Fruit fly (Drosophila melanogaster) whole organism, pupa: ENCODE data around the gene mxc.

Source experiments
- CG10348 ChIP-seq: fragments of 200-800 bp; sonication (Bioruptor generic); IDR thresholded peaks from 2 replicates; pipeline ENCODE4 v1.3.6; 2022; ENCODE audit warnings: missing biosample characterization, missing genetic modification characterization
- CG12605 ChIP-seq: fragments of 200-800 bp; sonication (Bioruptor generic); IDR thresholded peaks from 2 replicates; pipeline ENCODE4 v1.3.6; 2022; ENCODE audit warnings: missing biosample characterization, missing genetic modification characterization
- CG13204 ChIP-seq: fragments of 200-800 bp; sonication (Bioruptor generic); optimal IDR thresholded peaks from 2 replicates; lab custom pipeline; 2018; ENCODE audit warnings: missing biosample characterization, mild to moderate bottlenecking, missing genetic modification characterization, moderate library complexity
- CG14655 ChIP-seq: fragments of 200-800 bp; sonication (Bioruptor generic); optimal IDR thresholded peaks from 3 replicates; lab custom pipeline; 2017; ENCODE audit warnings: mild to moderate bottlenecking, missing biosample characterization, missing genetic modification reagents, missing genetic modification characterization
- CG15710 ChIP-seq: fragments of 200-800 bp; sonication (Bioruptor generic); optimal IDR thresholded peaks from 2 replicates; lab custom pipeline; 2018; ENCODE audit warnings: missing biosample characterization, mild to moderate bottlenecking, missing genetic modification characterization, moderate library complexity
- CG17806 ChIP-seq: fragments of 200-800 bp; sonication (Bioruptor generic); optimal IDR thresholded peaks from 2 replicates; lab custom pipeline; 2018; ENCODE audit warnings: missing biosample characterization, mild to moderate bottlenecking, missing genetic modification characterization, moderate library complexity
- CG32121 ChIP-seq: fragments of 200-800 bp; sonication (Bioruptor generic); IDR thresholded peaks from 2 replicates; pipeline ENCODE4 v1.3.6; 2022; ENCODE audit warnings: missing biosample characterization, missing genetic modification characterization
- CG34367 ChIP-seq: fragments of 200-800 bp; sonication (Bioruptor generic); optimal IDR thresholded peaks from 2 replicates; lab custom pipeline; 2018; ENCODE audit warnings: missing biosample characterization, mild to moderate bottlenecking, missing genetic modification characterization
- CG4496 ChIP-seq: fragments of 200-800 bp; sonication (Bioruptor generic); IDR thresholded peaks from 3 replicates; pipeline ENCODE4 v1.3.6; 2022; ENCODE audit warnings: missing biosample characterization, missing genetic modification characterization
- CG8159 ChIP-seq: fragments of 200-800 bp; sonication (Bioruptor generic); optimal IDR thresholded peaks from 3 replicates; lab custom pipeline; 2018; ENCODE audit warnings: missing biosample characterization, mild to moderate bottlenecking, missing genetic modification characterization, moderate library complexity
- CG8301 ChIP-seq: fragments of 200-800 bp; sonication (Bioruptor generic); optimal IDR thresholded peaks from 2 replicates; lab custom pipeline; 2018; ENCODE audit warnings: missing biosample characterization, mild to moderate bottlenecking, missing genetic modification characterization
- CG9948 ChIP-seq: fragments of 200-800 bp; sonication (Bioruptor generic); optimal IDR thresholded peaks from 2 replicates; lab custom pipeline; 2018; ENCODE audit warnings: missing biosample characterization, mild to moderate bottlenecking, missing genetic modification characterization, moderate library complexity
- D1 ChIP-seq: fragments of 200-800 bp; sonication (Bioruptor generic); optimal IDR thresholded peaks from 2 replicates; lab custom pipeline; 2018; ENCODE audit warnings: missing biosample characterization, mild to moderate bottlenecking, missing genetic modification characterization, moderate library complexity
- EcR ChIP-seq: fragments of 200-800 bp; sonication (Bioruptor generic); optimal IDR thresholded peaks from 3 replicates; lab custom pipeline; 2019; ENCODE audit warnings: missing biosample characterization, missing genetic modification characterization, mild to moderate bottlenecking, moderate library complexity, missing genetic modification reagents
- Ets98B ChIP-seq: fragments of 200-800 bp; sonication (Bioruptor generic); IDR thresholded peaks from 2 replicates; pipeline ENCODE4 v1.3.6; 2022; ENCODE audit warnings: missing biosample characterization, missing genetic modification characterization
- Pif1A ChIP-seq: fragments of 200-800 bp; sonication (Bioruptor generic); optimal IDR thresholded peaks from 3 replicates; lab custom pipeline; 2016; ENCODE audit warnings: missing biosample characterization, missing genetic modification characterization
- Pif1B ChIP-seq: fragments of 200-800 bp; sonication (Bioruptor generic); optimal IDR thresholded peaks from 3 replicates; lab custom pipeline; 2016; ENCODE audit warnings: missing biosample characterization, missing genetic modification characterization
- Snoo ChIP-seq: fragments of 200-800 bp; sonication (Bioruptor generic); optimal IDR thresholded peaks from 3 replicates; lab custom pipeline; 2017; ENCODE audit warnings: missing biosample characterization, mild to moderate bottlenecking, missing genetic modification characterization, inconsistent platforms
- fd96Ca ChIP-seq: fragments of 200-800 bp; sonication (Bioruptor generic); IDR thresholded peaks from 3 replicates; pipeline ENCODE4 v1.3.6; 2022; ENCODE audit warnings: missing biosample characterization, missing genetic modification characterization
- gl ChIP-seq: fragments of 200-800 bp; sonication (Bioruptor generic); optimal IDR thresholded peaks from 2 replicates; lab custom pipeline; 2018; ENCODE audit warnings: missing biosample characterization, mild to moderate bottlenecking, missing genetic modification characterization
- rn ChIP-seq: fragments of 200-800 bp; sonication (Bioruptor generic); IDR thresholded peaks from 2 replicates; pipeline ENCODE4 v1.3.6; 2022; ENCODE audit warnings: missing biosample characterization, missing genetic modification characterization

Gene mxc

dm6 chrX:9247171-9247783 lies 4.0 kb upstream of the mxc start, which contains the start of the genes amx and Dsor1:
Gene amx (minus strand): TSS chrX:9247336.
Gene Dsor1 (plus strand): TSS chrX:9247342.
- TF ChIP-seq CG8159 (tag; lab: Kevin White, UChicago) (no peak), CG12605 (GFP tag; lab: Robert Waterston, UW) (no peak), CG32121 (no peak), CG9948 (no peak), CG10348 (no peak), Ets98B (no peak), gl (tag; lab: Kevin White, UChicago) (no peak), fd96Ca (no peak), D1 (tag; lab: Kevin White, UChicago) (no peak)

- TF ChIP-seq CG9948: no peak
- no peak for TF ChIP-seq CG13204 (GFP tag; lab: Kevin White, UChicago)
- TF ChIP-seq Ets98B: no peak
- no peak for TF ChIP-seq CG15710 (tag; lab: Kevin White, UChicago)
- no peak for TF ChIP-seq Pif1A (GFP tag; lab: Kevin White, UChicago)
- TF ChIP-seq CG10348: no peak
- no peak for TF ChIP-seq gl (tag; lab: Kevin White, UChicago)
- TF ChIP-seq Snoo: no peak
- TF ChIP-seq Pif1B (GFP tag; lab: Kevin White, UChicago): no peak
- TF ChIP-seq CG4496 (GFP tag; lab: Robert Waterston, UW): no peak
- no peak for TF ChIP-seq CG14655 (GFP tag; lab: Kevin White, UChicago)
- TF ChIP-seq CG17806 (tag; lab: Kevin White, UChicago): no peak
- no peak for TF ChIP-seq CG8159 (tag; lab: Kevin White, UChicago)
Measured at dm6 chrX:9236485-9236884, 6.8 kb downstream of the mxc start, which contains the start of gene Ir8a. Gene Ir8a (minus strand): TSS chrX:9236585.

dm6 chrX:9232199-9232598 lies 11.1 kb downstream of the mxc start, which contains the start of gene CG12121:
Gene CG12121 (minus strand): TSS chrX:9232378.
- TF ChIP-seq CG4496 (GFP tag; lab: Robert Waterston, UW) (no peak), CG8301 (tag; lab: Kevin White, UChicago) (no peak), CG13204 (GFP tag; lab: Kevin White, UChicago) (no peak), CG17806 (tag; lab: Kevin White, UChicago) (no peak), Snoo (no peak), CG34367 (tag; lab: Kevin White, UChicago) (no peak), CG12605 (GFP tag; lab: Robert Waterston, UW) (no peak), CG32121 (no peak), CG8159 (tag; lab: Kevin White, UChicago) (no peak), CG10348 (no peak)

- TF ChIP-seq CG10348 (no peak), gl (tag; lab: Kevin White, UChicago) (no peak), fd96Ca (no peak), Pif1B (GFP tag; lab: Kevin White, UChicago) (no peak), CG34367 (tag; lab: Kevin White, UChicago) (no peak), Snoo (no peak), EcR (GFP tag; lab: Kevin White, UChicago) (no peak), rn (no peak), D1 (tag; lab: Kevin White, UChicago) (no peak), CG32121 (no peak), CG13204 (GFP tag; lab: Kevin White, UChicago) (no peak), CG15710 (tag; lab: Kevin White, UChicago) (no peak), Ets98B (no peak), CG8159 (tag; lab: Kevin White, UChicago) (no peak)
Measured at dm6 chrX:9226837-9227236, 16.4 kb downstream of the mxc start, which contains the start of gene Gr8a. Gene Gr8a (plus strand): TSS chrX:9227137.

dm6 chrX:9225137-9225536 lies 18.1 kb downstream of the mxc start, which contains the start of gene CG15370:
Gene CG15370 (plus strand): TSS chrX:9225437.
- TF ChIP-seq CG17806 (tag; lab: Kevin White, UChicago): no peak
- no peak for TF ChIP-seq Snoo
- no peak for TF ChIP-seq Pif1A (GFP tag; lab: Kevin White, UChicago)
- TF ChIP-seq Ets98B: no peak
- TF ChIP-seq rn: no peak
- TF ChIP-seq CG8159 (tag; lab: Kevin White, UChicago): no peak
- TF ChIP-seq EcR (GFP tag; lab: Kevin White, UChicago): no peak
- no peak for TF ChIP-seq CG15710 (tag; lab: Kevin White, UChicago)
- no peak for TF ChIP-seq D1 (tag; lab: Kevin White, UChicago)
- no peak for TF ChIP-seq CG32121
- TF ChIP-seq CG34367 (tag; lab: Kevin White, UChicago): no peak
- no peak for TF ChIP-seq CG8301 (tag; lab: Kevin White, UChicago)
- no peak for TF ChIP-seq CG14655 (GFP tag; lab: Kevin White, UChicago)
- TF ChIP-seq Pif1B (GFP tag; lab: Kevin White, UChicago): no peak
- TF ChIP-seq fd96Ca: no peak
- no peak for TF ChIP-seq CG12605 (GFP tag; lab: Robert Waterston, UW)
- TF ChIP-seq CG13204 (GFP tag; lab: Kevin White, UChicago): no peak

- no peak for TF ChIP-seq CG14655 (GFP tag; lab: Kevin White, UChicago)
- TF ChIP-seq Pif1A (GFP tag; lab: Kevin White, UChicago): no peak
- TF ChIP-seq EcR (GFP tag; lab: Kevin White, UChicago): no peak
- TF ChIP-seq CG15710 (tag; lab: Kevin White, UChicago): no peak
- 0 out of 3 replicates have a peak, but pooled peaks have one; percentile 20 for TF ChIP-seq CG4496 (GFP tag; lab: Robert Waterston, UW)
- TF ChIP-seq rn: no peak
- TF ChIP-seq CG9948: no peak
Measured at dm6 chrX:9224423-9224822, 18.8 kb downstream of the mxc start.
